Worm (Caenorhabditis elegans) whole organism, mixed stage, embryonic: ENCODE measurements around the gene C15F1.1.

ENCODE experiments used
- M03D4.4 ChIP-seq: sonication (generic microtip); optimal IDR thresholded peaks from 2 replicates; lab custom pipeline; 2017; ENCODE audit warnings: mild to moderate bottlenecking, missing genetic modification characterization, missing compliant biosample characterization
- bed-3 ChIP-seq: fragments of 200-800 bp; sonication (Bioruptor generic); optimal IDR thresholded peaks from 3 replicates; lab custom pipeline; 2018; ENCODE audit warnings: mild to moderate bottlenecking, missing genetic modification characterization, moderate library complexity, missing compliant biosample characterization
- blmp-1 ChIP-seq: fragments of 150-350 bp; optimal IDR thresholded peaks from 2 replicates; lab custom pipeline; 2014; ENCODE audit warnings: missing biosample characterization, missing genetic modification characterization
- ceh-39 ChIP-seq: fragments of 150-350 bp; optimal IDR thresholded peaks from 2 replicates; lab custom pipeline; 2014; ENCODE audit warnings: missing biosample characterization, missing genetic modification characterization
- ceh-43 ChIP-seq: fragments of 200-800 bp; sonication (Bioruptor generic); optimal IDR thresholded peaks from 2 replicates; lab custom pipeline; 2018; ENCODE audit warnings: mild to moderate bottlenecking, missing genetic modification characterization, moderate library complexity, missing compliant biosample characterization
- ceh-83 ChIP-seq: fragments of 200-800 bp; sonication (Bioruptor generic); optimal IDR thresholded peaks from 2 replicates; lab custom pipeline; 2018; ENCODE audit warnings: mild to moderate bottlenecking, missing genetic modification characterization, missing compliant biosample characterization
- ces-1 ChIP-seq: fragments of 150-350 bp; optimal IDR thresholded peaks from 2 replicates; lab custom pipeline; 2014; ENCODE audit warnings: missing biosample characterization, missing genetic modification reagents, missing genetic modification characterization
- cnd-1 ChIP-seq: fragments of 200-800 bp; sonication (Bioruptor generic); optimal IDR thresholded peaks from 2 replicates; lab custom pipeline; 2018; ENCODE audit warnings: mild to moderate bottlenecking, missing genetic modification characterization, missing compliant biosample characterization
- drap-1 ChIP-seq: fragments of 200-800 bp; sonication (Bioruptor generic); optimal IDR thresholded peaks from 3 replicates; lab custom pipeline; 2018; ENCODE audit warnings: mild to moderate bottlenecking, missing genetic modification characterization, missing compliant biosample characterization
- elt-1 ChIP-seq: sonication (generic microtip); optimal IDR thresholded peaks from 2 replicates; lab custom pipeline; 2017; ENCODE audit warnings: missing genetic modification characterization, mild to moderate bottlenecking, missing compliant biosample characterization, antibody characterized with exemption, moderate library complexity, borderline replicate concordance; ENCODE audit not compliant: insufficient read depth
- elt-3 ChIP-seq: fragments of 150-350 bp; optimal IDR thresholded peaks from 2 replicates; lab custom pipeline; 2014; ENCODE audit warnings: missing biosample characterization, missing genetic modification characterization
- flh-1 ChIP-seq: fragments of 200-800 bp; sonication (Bioruptor generic); optimal IDR thresholded peaks from 2 replicates; lab custom pipeline; 2018; ENCODE audit warnings: mild to moderate bottlenecking, missing genetic modification characterization, moderate library complexity, missing compliant biosample characterization
- ham-2 ChIP-seq: fragments of 200-800 bp; sonication (Bioruptor generic); optimal IDR thresholded peaks from 2 replicates; lab custom pipeline; 2018; ENCODE audit warnings: mild to moderate bottlenecking, missing genetic modification characterization, missing compliant biosample characterization
- hlh-1 ChIP-seq: fragments of 150-350 bp; optimal IDR thresholded peaks from 2 replicates; lab custom pipeline; 2014; ENCODE audit warnings: missing biosample characterization, missing genetic modification reagents, missing genetic modification characterization
- lin-13 ChIP-seq: fragments of 150-350 bp; optimal IDR thresholded peaks from 2 replicates; lab custom pipeline; 2014; ENCODE audit warnings: missing biosample characterization, missing genetic modification characterization
- lin-32 ChIP-seq: fragments of 200-800 bp; sonication (Bioruptor generic); optimal IDR thresholded peaks from 2 replicates; lab custom pipeline; 2018; ENCODE audit warnings: mild to moderate bottlenecking, missing genetic modification characterization, missing compliant biosample characterization
- lsy-2 ChIP-seq: fragments of 150-350 bp; optimal IDR thresholded peaks from 2 replicates; lab custom pipeline; 2014; ENCODE audit warnings: missing biosample characterization, missing genetic modification characterization
- mab-5 ChIP-seq: fragments of 150-350 bp; optimal IDR thresholded peaks from 2 replicates; lab custom pipeline; 2014; ENCODE audit warnings: missing biosample characterization, missing genetic modification characterization
- mep-1 ChIP-seq: fragments of 150-350 bp; optimal IDR thresholded peaks from 2 replicates; lab custom pipeline; 2017; ENCODE audit warnings: missing biosample characterization, missing genetic modification reagents, missing genetic modification characterization, inconsistent platforms
- mls-2 ChIP-seq: sonication (generic microtip); optimal IDR thresholded peaks from 2 replicates; lab custom pipeline; 2016; ENCODE audit warnings: mild to moderate bottlenecking, missing genetic modification characterization, moderate library complexity, missing compliant biosample characterization
- nhr-12 ChIP-seq: fragments of 150-350 bp; optimal IDR thresholded peaks from 2 replicates; lab custom pipeline; 2014; ENCODE audit warnings: missing biosample characterization, missing genetic modification characterization
- nhr-2 ChIP-seq: fragments of 150-350 bp; optimal IDR thresholded peaks from 2 replicates; lab custom pipeline; 2014; ENCODE audit warnings: missing biosample characterization, missing genetic modification characterization
- nhr-237 ChIP-seq: fragments of 150-350 bp; optimal IDR thresholded peaks from 2 replicates; lab custom pipeline; 2014; ENCODE audit warnings: missing biosample characterization, missing genetic modification characterization
- nhr-28 ChIP-seq: fragments of 150-350 bp; optimal IDR thresholded peaks from 2 replicates; lab custom pipeline; 2014; ENCODE audit warnings: missing biosample characterization, missing genetic modification characterization
- nhr-76 ChIP-seq: sonication (generic microtip); optimal IDR thresholded peaks from 2 replicates; lab custom pipeline; 2017; ENCODE audit warnings: missing biosample characterization, missing genetic modification characterization
- pha-4 ChIP-seq: fragments of 150-350 bp; optimal IDR thresholded peaks from 2 replicates; lab custom pipeline; 2018; ENCODE audit warnings: missing biosample characterization, missing genetic modification reagents, missing genetic modification characterization
- sem-2 ChIP-seq: fragments of 200-800 bp; sonication (Bioruptor generic); optimal IDR thresholded peaks from 2 replicates; lab custom pipeline; 2018; ENCODE audit warnings: mild to moderate bottlenecking, missing genetic modification characterization, missing compliant biosample characterization
- snpc-4 ChIP-seq: fragments of 150-350 bp; optimal IDR thresholded peaks from 2 replicates; lab custom pipeline; 2014; ENCODE audit warnings: missing biosample characterization, missing genetic modification characterization
- sptf-1 ChIP-seq: sonication (generic microtip); optimal IDR thresholded peaks from 2 replicates; lab custom pipeline; 2017; ENCODE audit warnings: mild to moderate bottlenecking, missing genetic modification characterization, moderate library complexity, missing compliant biosample characterization
- tbx-8 ChIP-seq: fragments of 200-800 bp; sonication (Bioruptor generic); optimal IDR thresholded peaks from 2 replicates; lab custom pipeline; 2018; ENCODE audit warnings: mild to moderate bottlenecking, missing genetic modification characterization, moderate library complexity, missing compliant biosample characterization
- unc-120 ChIP-seq: sonication (generic microtip); optimal IDR thresholded peaks from 2 replicates; lab custom pipeline; 2017; ENCODE audit warnings: missing genetic modification characterization, missing compliant biosample characterization; ENCODE audit not compliant: poor library complexity, severe bottlenecking
- unc-39 ChIP-seq: fragments of 150-350 bp; optimal IDR thresholded peaks from 2 replicates; lab custom pipeline; 2014; ENCODE audit warnings: missing biosample characterization, missing genetic modification characterization
- unc-62 ChIP-seq: fragments of 150-350 bp; optimal IDR thresholded peaks from 2 replicates; lab custom pipeline; 2014; ENCODE audit warnings: missing biosample characterization, missing genetic modification reagents, missing genetic modification characterization
- zip-8 ChIP-seq: fragments of 150-350 bp; optimal IDR thresholded peaks from 2 replicates; lab custom pipeline; 2014; ENCODE audit warnings: missing biosample characterization, missing genetic modification characterization
- ztf-11 ChIP-seq: fragments of 150-350 bp; optimal IDR thresholded peaks from 2 replicates; lab custom pipeline; 2014; ENCODE audit warnings: missing biosample characterization, missing genetic modification characterization

C15F1.1 gene

DNA sequence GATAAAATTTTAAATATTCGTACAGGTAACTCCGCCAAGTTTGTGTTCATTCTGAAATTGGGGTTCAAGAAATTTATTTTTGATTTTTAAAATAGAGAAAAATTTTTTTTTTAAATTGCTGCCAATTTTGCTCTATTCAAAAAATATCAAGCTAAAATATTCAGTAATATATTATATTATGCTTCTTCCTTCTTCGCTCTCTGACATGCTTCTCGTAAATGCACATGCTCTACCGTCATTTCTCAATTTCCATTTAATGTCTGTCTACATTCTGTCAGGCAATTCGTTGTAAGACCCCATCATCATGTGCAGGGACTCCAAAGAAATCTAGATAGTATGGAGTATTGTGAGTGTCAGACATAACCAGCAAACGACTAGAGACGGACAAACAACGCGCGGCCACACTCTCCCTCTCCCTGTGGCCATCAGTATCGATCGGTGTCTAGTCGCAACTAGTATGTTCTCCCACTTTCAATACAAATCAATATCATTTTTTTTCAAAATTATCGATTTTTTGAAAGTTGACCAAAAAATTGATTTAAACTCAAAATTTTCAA, 38.4 kb upstream of the C15F1.1 start, which contains the start of the genes malt-1 and ceh-38:
Gene malt-1, minus strand, starts transcription at position 51 of the 557 bp plus-strand sequence.
Gene ceh-38, plus strand, starts transcription at position 277 of the 557 bp plus-strand sequence.
- TF ChIP-seq blmp-1: no peak
- peak; percentile 90 for TF ChIP-seq unc-62 (GFP tag; lab: Kevin White, UChicago)
- peak; percentile 92 for TF ChIP-seq ces-1 (GFP tag; lab: Kevin White, UChicago)
- TF ChIP-seq M03D4.4 (tag; lab: Kevin White, UChicago): peak; percentile 4
- no peak for TF ChIP-seq lin-32
- peak; percentile 66 for TF ChIP-seq sptf-1 (tag; lab: Kevin White, UChicago)
- peak; percentile 86 for TF ChIP-seq unc-120 (tag; lab: Kevin White, UChicago)
- TF ChIP-seq ceh-83: peak; percentile 34
- no peak for TF ChIP-seq ceh-43 (GFP tag; lab: Kevin White, UChicago)
- TF ChIP-seq cnd-1: peak; percentile 59
- TF ChIP-seq ceh-39: peak; percentile 95
- peak; percentile 21 for TF ChIP-seq nhr-12 (tag; lab: Kevin White, UChicago)
- TF ChIP-seq nhr-76: no peak
- TF ChIP-seq sem-2 (GFP tag; lab: Kevin White, UChicago): peak; percentile 6
- peak; percentile 77 for TF ChIP-seq hlh-1 (tag; lab: Kevin White, UChicago)
- no peak for TF ChIP-seq tbx-8 (GFP tag; lab: Kevin White, UChicago)
- TF ChIP-seq nhr-237 (tag; lab: Kevin White, UChicago): peak; percentile 93
- peak; percentile 26 for TF ChIP-seq nhr-28
- no peak for TF ChIP-seq elt-3 (tag; lab: Kevin White, UChicago)
- no peak for TF ChIP-seq flh-1
- TF ChIP-seq unc-39 (tag; lab: Kevin White, UChicago): no peak
- peak; percentile 44 for TF ChIP-seq nhr-2 (tag; lab: Kevin White, UChicago)
- TF ChIP-seq elt-1 (tag; lab: Kevin White, UChicago): no peak
- TF ChIP-seq zip-8 (tag; lab: Kevin White, UChicago): no peak
- TF ChIP-seq mep-1 (tag; lab: Kevin White, UChicago): peak; percentile 91
- TF ChIP-seq mls-2 (tag; lab: Kevin White, UChicago): peak; percentile 61
- peak; percentile 87 for TF ChIP-seq mab-5 (tag; lab: Kevin White, UChicago)
- peak; percentile 90 for TF ChIP-seq lsy-2 (tag; lab: Kevin White, UChicago)
- no peak for TF ChIP-seq bed-3 (GFP tag; lab: Kevin White, UChicago)
- TF ChIP-seq pha-4 (tag; lab: Kevin White, UChicago): peak; percentile 94
- TF ChIP-seq ztf-11 (tag; lab: Kevin White, UChicago): peak; percentile 31
- TF ChIP-seq drap-1 (GFP tag; lab: Kevin White, UChicago): peak; percentile 66
- TF ChIP-seq snpc-4: no peak
- TF ChIP-seq ham-2 (GFP tag; lab: Kevin White, UChicago): no peak
- peak; percentile 37 for TF ChIP-seq lin-13 (tag; lab: Kevin White, UChicago)
- TF ChIP-seq, all 35 proteins: peak for 22

DNA sequence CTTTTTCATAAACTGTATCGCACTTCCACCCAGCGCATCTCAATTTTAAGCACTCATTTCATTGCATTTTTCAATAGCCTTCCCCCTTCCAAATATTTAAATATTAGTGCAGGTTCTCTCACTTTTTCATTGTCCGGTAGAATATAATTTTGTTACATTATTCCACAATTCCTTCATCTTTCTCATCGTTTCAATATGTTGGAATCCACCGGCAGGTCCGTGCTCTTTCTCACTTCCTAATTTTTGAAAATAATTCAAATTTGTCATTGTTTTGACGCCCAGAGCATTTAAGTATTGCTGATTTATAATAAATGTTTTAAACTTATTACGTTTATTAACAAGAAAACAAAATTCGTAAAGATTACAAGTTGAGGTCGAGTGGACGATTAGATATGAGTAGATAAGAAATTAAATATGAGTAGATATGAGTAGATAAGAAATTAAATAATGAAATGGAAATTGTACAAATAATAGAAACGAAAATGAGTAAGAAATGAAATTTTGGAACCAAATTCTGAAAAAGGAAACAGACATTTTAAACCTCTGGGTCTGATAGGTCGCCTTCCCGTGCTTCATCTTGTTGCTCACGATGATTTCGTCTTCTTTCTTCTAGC, 34.5 kb upstream of the C15F1.1 start:
- no peak for TF ChIP-seq ceh-43 (GFP tag; lab: Kevin White, UChicago)
- no peak for TF ChIP-seq nhr-2 (tag; lab: Kevin White, UChicago)
- no peak for TF ChIP-seq lin-32
- no peak for TF ChIP-seq sem-2 (GFP tag; lab: Kevin White, UChicago)
- TF ChIP-seq drap-1 (GFP tag; lab: Kevin White, UChicago): no peak
- no peak for TF ChIP-seq blmp-1
- no peak for TF ChIP-seq flh-1
- no peak for TF ChIP-seq zip-8 (tag; lab: Kevin White, UChicago)

DNA sequence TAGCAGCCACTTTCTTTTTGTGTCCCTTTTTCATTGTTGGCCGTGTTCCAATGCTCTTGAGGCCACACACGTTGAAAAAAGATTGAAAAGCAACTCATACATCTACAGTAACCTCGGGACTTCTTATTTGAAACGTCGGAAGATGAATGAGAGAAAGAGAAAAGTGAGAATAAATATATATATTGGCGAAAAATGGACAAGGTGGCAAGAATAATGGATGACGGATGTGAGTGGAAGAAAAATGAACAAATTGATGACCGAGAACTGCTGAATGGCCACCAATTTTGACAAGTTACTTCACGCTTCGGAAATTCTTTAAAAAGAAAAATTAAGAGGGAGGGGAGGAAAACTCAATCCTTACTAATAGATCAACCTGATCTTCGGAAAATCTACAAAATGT, 31.5 kb upstream of the C15F1.1 start:
- no peak for TF ChIP-seq flh-1
- no peak for TF ChIP-seq pha-4 (tag; lab: Kevin White, UChicago)
- no peak for TF ChIP-seq nhr-2 (tag; lab: Kevin White, UChicago)
- no peak for TF ChIP-seq lin-13 (tag; lab: Kevin White, UChicago)
- no peak for TF ChIP-seq unc-120 (tag; lab: Kevin White, UChicago)
- no peak for TF ChIP-seq nhr-28
- TF ChIP-seq ztf-11 (tag; lab: Kevin White, UChicago): no peak
- TF ChIP-seq M03D4.4 (tag; lab: Kevin White, UChicago): no peak
- TF ChIP-seq ceh-43 (GFP tag; lab: Kevin White, UChicago): no peak
- no peak for TF ChIP-seq snpc-4
- TF ChIP-seq blmp-1: no peak
- no peak for TF ChIP-seq sptf-1 (tag; lab: Kevin White, UChicago)
- no peak for TF ChIP-seq ceh-39
- TF ChIP-seq lin-32: no peak
